Fruit fly (Drosophila melanogaster): ENCODE measurements around the gene Oseg1.

DNA sequence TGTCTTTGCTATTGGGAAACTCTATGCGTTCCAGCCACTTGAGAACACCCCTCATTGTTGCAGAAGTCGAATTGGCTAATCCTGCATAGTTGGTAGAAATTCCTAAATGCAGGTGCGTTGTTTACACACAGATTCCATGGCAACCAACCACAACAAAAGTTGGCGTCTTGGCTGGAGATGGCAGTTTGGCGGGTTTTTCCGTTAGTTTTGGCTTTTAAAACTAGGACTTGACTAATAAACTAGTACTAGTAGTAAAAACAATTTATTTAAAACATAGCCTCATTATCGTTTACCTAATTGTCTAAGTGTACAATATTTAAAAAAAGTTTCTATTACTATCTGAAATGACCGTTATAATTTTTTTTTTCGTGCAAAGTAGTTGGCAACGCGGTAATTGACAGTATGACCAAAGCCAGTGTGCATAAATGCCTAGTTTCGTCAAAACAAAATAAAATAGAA, 1.2 kb downstream of the Oseg1 start, which contains the start of gene Exo70:
- TF ChIP-seq CG8478 (optimal IDR thresholded peaks at IDR 0.05) (no peak), CTCF (optimal IDR thresholded peaks at IDR 0.05) (no peak)

All from S2 (cell line).